Worm (Caenorhabditis elegans): Measurements from ENCODE around the gene B0024.13.

The B0024.13 gene

DNA sequence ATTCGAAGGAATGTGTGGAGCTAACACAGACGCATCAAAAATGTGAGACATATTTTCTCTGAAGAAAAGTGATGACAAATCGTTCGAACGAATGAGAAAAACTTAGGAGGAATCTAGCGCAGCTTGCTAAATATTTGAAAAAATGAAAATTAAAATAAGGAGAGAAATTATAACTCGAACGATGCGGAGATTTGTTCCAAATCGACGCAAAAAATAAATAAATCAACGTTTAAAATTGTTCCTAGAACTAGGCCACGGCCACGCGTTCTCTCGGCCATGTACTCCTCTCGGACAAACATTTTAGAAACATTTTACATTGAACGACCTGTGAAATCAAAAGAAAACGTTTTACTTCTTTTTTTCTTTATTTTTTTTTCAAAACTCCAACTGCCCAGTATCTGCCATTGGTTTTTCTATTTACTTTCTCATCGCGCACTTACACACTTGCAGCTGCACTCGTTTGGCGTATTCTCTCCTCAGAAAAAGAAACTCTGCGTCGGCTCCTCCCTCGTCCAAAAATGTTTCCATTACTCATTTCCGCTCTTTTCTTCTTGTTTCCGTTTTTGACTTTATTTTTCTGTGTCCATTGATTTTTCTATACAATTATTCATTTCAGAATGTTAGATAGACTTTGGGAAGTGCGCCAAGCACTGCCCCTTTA lies at the start of gene B0024.13, which contains the start of gene gna-1:
Gene B0024.13, plus strand, starts transcription at position 611 of the 661 bp plus-strand sequence.
Gene gna-1, minus strand, starts transcription at position 51 of the 661 bp plus-strand sequence.
- TF ChIP-seq him-1 (tag; optimal IDR thresholded peaks at IDR 0.05) (no peak), W03F9.2 (tag; optimal IDR thresholded peaks at IDR 0.05) (no peak), dao-5 (tag; optimal IDR thresholded peaks at IDR 0.05) (no peak)

DNA sequence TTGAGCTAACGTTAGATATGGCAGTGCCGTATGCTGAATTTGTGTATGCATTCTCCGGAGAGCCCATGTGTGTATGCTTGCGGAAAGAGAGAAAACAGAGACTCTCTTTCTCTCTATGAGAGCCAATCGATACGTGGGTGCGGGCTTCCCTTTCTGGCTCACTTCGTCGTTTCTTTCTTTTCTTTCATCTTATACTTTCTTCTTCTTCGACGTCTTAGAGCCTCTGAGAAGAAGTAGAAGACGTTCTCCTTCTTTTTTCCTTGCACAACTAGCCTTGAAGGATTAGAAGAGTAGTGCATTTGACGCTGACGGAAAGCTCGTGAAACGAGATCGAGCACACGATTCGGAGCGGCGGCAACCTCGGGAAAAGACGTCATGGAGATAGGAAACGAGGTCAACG lies 46.7 kb upstream of the B0024.13 start:
- peak; percentile 46 for TF ChIP-seq him-1 (tag; optimal IDR thresholded peaks at IDR 0.05)
- no peak for TF ChIP-seq dao-5 (tag; optimal IDR thresholded peaks at IDR 0.05)

DNA sequence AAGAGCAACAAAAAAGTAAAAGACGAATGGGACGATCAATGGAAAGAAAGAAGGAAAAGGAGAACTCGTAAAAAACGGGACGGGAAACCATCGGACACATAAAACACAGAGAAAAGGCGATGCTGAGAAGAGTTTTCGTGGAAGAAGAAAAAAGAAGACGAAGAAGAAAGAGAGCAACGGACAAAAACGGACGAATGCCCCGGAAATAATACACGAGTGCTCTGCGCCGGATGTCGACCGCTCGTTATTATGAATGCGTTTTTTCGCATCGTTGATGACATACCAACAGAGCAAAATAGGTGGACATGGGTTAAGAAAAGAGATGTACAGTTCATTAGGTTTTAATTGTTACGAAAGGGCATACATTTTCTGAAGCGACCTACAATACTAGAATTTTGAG lies 44.9 kb upstream of the B0024.13 start, which contains the start of gene Y22F5A.11:
Gene Y22F5A.11, minus strand, starts transcription at position 28 of the 400 bp plus-strand sequence.
- TF ChIP-seq him-1 (tag; optimal IDR thresholded peaks at IDR 0.05) (no peak), dao-5 (tag; optimal IDR thresholded peaks at IDR 0.05) (no peak), W03F9.2 (tag; optimal IDR thresholded peaks at IDR 0.05) (no peak)

DNA sequence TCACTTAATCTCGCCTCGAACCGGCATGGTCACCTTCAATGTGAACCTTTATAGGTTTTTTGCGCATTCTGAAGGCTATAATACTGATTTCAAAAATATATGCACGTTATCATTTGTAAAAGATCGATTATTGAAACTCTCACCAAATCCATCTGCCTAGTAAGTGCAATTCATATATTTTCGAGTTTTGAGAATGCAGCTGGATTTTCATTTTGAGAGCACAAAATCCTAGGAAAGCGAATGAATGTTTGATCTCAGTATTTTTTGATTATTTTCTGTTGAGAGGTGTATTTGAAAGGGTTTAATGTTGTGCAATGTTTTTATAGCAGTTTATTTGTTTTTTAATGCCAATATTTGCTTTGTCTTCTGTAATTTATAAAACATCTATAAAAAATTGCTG lies 44.5 kb upstream of the B0024.13 start:
- TF ChIP-seq W03F9.2 (tag; optimal IDR thresholded peaks at IDR 0.05) (no peak), him-1 (tag; optimal IDR thresholded peaks at IDR 0.05) (no peak), dao-5 (tag; optimal IDR thresholded peaks at IDR 0.05) (no peak)

DNA sequence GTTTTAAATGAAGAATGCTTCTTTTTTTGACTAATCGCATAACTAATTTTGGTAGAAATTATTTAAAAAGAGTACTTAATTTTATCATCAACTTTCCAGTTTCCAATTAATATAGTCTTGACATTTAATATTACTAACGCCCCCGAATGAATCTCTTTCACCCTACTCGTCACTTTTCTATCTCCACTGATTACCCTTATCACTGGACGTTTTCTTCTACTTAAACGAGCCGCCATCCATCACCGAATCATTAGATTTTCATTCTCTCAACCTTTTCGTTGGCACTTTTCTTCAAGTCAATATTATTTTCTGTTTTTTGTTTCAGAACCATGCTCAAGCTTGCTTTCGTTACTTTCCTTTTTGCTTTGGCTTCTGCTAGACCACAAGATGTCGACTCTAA lies 42.9 kb upstream of the B0024.13 start, which contains the start of gene lys-1:
Gene lys-1, plus strand, starts transcription at position 326 of the 400 bp plus-strand sequence.
- TF ChIP-seq dao-5 (tag; optimal IDR thresholded peaks at IDR 0.05) (no peak), him-1 (tag; optimal IDR thresholded peaks at IDR 0.05) (no peak), W03F9.2 (tag; optimal IDR thresholded peaks at IDR 0.05) (no peak)

DNA sequence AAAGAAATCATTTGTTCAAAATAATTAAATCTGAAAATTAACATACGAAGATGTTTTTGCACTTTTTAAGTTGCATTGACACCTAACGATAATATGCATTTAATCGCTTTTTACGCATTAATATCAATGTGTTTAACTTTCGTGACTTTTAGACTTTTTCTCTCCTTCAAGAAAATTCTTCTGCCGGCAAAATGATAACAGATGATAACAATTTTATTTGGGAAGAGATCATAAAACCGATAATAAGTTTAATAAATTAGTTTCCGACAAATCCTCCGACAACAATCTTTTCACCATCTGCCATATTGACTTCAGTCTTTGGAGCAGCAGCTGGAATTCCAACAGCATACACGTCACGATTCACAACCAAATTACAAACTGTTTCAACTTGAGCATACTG lies 40.4 kb upstream of the B0024.13 start:
- TF ChIP-seq dao-5 (tag; optimal IDR thresholded peaks at IDR 0.05) (no peak), him-1 (tag; optimal IDR thresholded peaks at IDR 0.05) (no peak), W03F9.2 (tag; optimal IDR thresholded peaks at IDR 0.05) (no peak)

DNA sequence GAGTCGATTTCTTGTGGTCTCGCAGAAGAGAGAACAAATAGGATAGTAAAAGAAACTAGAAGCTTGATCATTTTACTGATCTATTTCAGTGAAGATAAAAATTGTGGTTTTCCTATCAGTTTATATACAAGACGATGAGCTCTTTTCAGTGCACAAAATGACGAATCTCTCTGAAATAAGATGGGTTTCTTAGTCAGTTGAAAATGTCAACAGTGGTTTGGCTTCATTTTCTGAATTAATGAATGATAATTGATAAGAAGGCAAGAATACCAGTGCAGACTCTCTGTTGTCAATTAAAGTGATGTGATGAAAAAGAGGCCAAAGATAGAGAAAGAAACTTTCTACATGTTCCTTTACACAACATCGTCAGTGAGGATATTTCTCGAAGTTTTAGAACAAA lies 39.1 kb upstream of the B0024.13 start, which contains the start of gene lys-2:
Gene lys-2, minus strand, starts transcription at position 101 of the 400 bp plus-strand sequence.
- TF ChIP-seq W03F9.2 (tag; optimal IDR thresholded peaks at IDR 0.05) (no peak), him-1 (tag; optimal IDR thresholded peaks at IDR 0.05) (no peak), dao-5 (tag; optimal IDR thresholded peaks at IDR 0.05) (no peak)

DNA sequence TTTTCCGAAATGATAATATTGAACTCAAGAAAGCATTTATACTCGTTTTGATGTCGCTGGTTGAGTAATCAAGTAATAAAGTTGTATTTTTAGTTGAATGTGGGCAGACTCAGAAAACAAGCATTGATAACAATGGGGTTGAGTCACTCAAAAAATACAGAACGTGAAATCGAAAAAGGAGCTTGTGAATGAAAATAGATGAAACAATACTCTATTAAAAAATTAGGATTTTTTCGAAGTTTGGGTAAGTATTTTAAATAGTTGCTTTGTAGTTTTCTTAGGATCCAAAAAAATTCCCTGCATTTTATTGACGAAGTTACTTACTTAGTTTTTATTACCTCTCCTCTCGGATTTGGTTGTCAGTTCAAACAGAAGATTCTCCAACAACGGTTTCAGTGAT lies 37.1 kb upstream of the B0024.13 start, which contains the start of gene lys-3:
Gene lys-3, minus strand, starts transcription at position 101 of the 400 bp plus-strand sequence.
- no peak for TF ChIP-seq him-1 (tag; optimal IDR thresholded peaks at IDR 0.05)
- TF ChIP-seq W03F9.2 (tag; optimal IDR thresholded peaks at IDR 0.05) = no peak
- no peak for TF ChIP-seq dao-5 (tag; optimal IDR thresholded peaks at IDR 0.05)

DNA sequence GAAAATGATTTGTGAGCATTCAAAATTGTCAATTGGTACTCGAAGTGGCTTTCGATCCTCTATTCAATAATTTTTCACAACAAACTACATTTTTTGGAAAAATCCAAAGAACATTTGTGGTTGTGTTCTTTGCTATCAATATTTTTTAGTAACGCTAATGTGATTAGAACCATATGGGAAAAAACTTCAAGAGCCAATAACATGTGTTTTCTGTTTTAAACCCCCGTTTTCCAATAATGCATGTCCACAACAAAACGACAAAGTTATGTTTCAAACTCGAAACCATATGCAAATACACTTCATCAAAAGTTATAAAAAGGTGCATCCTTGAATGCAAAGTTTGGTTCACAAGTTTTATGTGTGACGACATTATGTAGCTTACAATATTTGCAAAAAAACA lies 34.7 kb upstream of the B0024.13 start:
- TF ChIP-seq W03F9.2 (tag; optimal IDR thresholded peaks at IDR 0.05) (no peak), dao-5 (tag; optimal IDR thresholded peaks at IDR 0.05) (no peak), him-1 (tag; optimal IDR thresholded peaks at IDR 0.05) (no peak)

DNA sequence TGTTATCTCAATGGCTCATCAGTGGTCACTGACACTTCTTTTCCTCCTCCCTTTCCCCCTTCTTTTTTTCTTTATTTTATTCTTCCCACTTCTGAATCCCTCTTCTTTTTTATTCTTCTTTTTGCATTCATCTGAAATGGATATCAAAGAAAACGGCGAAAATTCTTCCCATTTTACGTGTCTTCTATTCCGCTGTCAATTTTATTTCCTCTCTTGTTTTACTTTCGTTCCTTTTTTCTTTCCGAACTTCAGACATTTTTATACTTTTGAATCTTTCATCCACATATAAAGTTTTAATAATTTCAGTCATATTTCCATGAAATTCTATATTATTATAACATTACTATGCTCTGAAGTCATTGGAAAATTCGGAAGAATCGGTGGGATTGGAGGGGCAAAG lies 33.3 kb upstream of the B0024.13 start, which contains the start of gene B0024.3:
Gene B0024.3, plus strand, starts transcription at position 301 of the 400 bp plus-strand sequence.
- TF ChIP-seq him-1 (tag; optimal IDR thresholded peaks at IDR 0.05) (no peak), dao-5 (tag; optimal IDR thresholded peaks at IDR 0.05) (no peak), W03F9.2 (tag; optimal IDR thresholded peaks at IDR 0.05) (no peak)

DNA sequence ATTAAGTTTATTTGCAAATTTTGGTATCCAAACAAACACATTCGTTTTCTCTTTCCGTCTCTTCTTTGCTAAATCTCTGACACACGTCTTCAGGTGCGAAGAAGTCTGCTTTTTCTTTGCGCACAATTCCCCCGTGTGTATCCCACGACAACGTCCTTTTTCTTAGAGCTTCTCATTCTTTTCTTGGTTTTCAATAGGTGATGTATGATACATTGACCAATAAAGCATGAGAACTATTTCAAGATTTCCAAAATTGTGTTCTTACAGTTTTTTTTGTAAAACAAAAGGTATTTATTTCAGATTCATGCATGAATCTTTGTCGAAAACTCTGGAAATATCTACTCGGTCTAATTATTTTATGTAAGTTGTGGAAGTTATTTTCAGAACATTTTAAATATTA lies 30.8 kb upstream of the B0024.13 start, which contains the start of gene B0024.15:
Gene B0024.15, plus strand, starts transcription at position 301 of the 400 bp plus-strand sequence.
- TF ChIP-seq W03F9.2 (tag; optimal IDR thresholded peaks at IDR 0.05) = no peak
- TF ChIP-seq him-1 (tag; optimal IDR thresholded peaks at IDR 0.05) = no peak
- no peak for TF ChIP-seq dao-5 (tag; optimal IDR thresholded peaks at IDR 0.05)

DNA sequence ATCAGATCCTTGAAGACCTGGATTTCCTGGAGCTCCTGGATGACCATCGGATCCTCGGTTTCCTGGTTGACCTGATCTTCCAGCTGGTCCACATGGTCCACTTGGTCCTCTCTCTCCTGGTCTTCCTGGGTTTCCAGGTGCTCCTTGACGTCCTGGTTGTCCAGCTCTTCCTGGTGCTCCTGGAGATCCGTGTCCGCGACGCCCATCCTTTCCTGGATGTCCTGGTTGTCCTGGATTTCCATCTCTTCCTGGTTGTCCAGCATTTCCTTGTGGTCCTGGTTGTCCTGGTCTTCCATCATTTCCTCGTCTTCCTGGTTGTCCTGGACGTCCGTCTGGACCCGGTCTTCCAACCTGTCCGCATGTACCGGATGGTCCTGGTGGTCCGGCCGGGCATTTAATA lies 28.7 kb upstream of the B0024.13 start:
- TF ChIP-seq dao-5 (tag; optimal IDR thresholded peaks at IDR 0.05) = no peak
- TF ChIP-seq W03F9.2 (tag; optimal IDR thresholded peaks at IDR 0.05) = no peak
- no peak for TF ChIP-seq him-1 (tag; optimal IDR thresholded peaks at IDR 0.05)

DNA sequence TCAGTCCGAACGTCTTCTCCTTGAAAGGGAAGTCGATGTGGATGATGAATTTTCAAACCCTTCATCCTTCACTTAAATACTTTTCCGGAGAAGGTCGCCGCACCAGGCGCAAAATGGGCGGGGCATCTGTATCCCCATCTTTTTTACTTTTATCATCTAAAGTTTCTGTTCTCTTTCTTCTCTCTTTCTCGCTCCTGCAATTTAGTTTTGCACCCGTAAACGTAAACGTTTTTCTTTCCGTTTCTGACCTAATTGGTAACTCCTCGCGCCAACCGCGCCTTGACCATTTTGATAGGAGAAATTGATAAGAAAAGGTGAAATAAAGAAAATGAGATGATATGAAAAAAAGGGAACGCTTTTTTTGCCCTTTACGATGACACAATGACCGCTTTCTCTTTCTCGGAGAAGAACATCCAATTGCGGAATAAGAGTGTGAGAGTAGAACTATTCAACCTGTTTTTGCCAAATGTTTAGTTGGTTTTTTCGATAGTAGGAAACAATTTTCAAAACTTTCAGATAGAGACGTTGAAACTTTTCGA lies 27.6 kb upstream of the B0024.13 start, which contains the start of gene col-149:
Gene col-149, minus strand, starts transcription at position 51 of the 539 bp plus-strand sequence.
- no peak for TF ChIP-seq him-1 (tag; optimal IDR thresholded peaks at IDR 0.05)
- no peak for TF ChIP-seq dao-5 (tag; optimal IDR thresholded peaks at IDR 0.05)
- TF ChIP-seq W03F9.2 (tag; optimal IDR thresholded peaks at IDR 0.05) = no peak

DNA sequence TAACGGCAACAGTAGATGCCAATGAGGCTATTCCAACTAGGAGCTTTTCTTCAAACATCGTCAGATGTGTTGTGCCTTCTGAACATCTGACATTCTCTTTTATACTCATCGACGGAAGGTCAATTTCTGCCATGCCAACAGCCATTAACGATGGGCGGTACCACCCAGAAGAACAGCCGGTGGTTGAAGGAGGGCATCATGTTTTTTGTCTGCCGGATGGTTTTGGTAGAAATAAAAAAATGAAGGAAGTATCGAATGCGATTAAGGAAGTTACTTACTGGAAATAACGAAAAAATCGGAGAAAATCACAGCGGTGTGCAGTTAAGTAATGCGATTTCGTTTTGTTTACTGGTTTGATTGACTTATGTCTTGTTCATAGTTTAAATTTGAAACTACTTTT lies 26.0 kb upstream of the B0024.13 start, which contains the start of gene col-150:
Gene col-150, minus strand, starts transcription at position 101 of the 400 bp plus-strand sequence.
- no peak for TF ChIP-seq W03F9.2 (tag; optimal IDR thresholded peaks at IDR 0.05)
- no peak for TF ChIP-seq him-1 (tag; optimal IDR thresholded peaks at IDR 0.05)
- TF ChIP-seq dao-5 (tag; optimal IDR thresholded peaks at IDR 0.05) = no peak

Measured in whole organism, L4/young adult.